Worm (Caenorhabditis elegans) whole organism, L3 larva: Measurements from ENCODE around the gene F42A6.6.

Experiments
- R02D3.7 ChIP-seq: fragments of 150-350 bp; optimal IDR thresholded peaks from 2 replicates; lab custom pipeline; 2014; ENCODE audit warnings: missing biosample characterization, missing genetic modification characterization
- ZK546.5 ChIP-seq: sonication (generic microtip); optimal IDR thresholded peaks from 2 replicates; lab custom pipeline; 2017; ENCODE audit warnings: missing biosample characterization, missing genetic modification characterization
- ama-1 ChIP-seq: fragments of 150-350 bp; optimal IDR thresholded peaks from 2 replicates; lab custom pipeline; 2018
- ceh-28 ChIP-seq: fragments of 150-350 bp; optimal IDR thresholded peaks from 2 replicates; lab custom pipeline; 2014; ENCODE audit warnings: missing biosample characterization, missing genetic modification reagents, missing genetic modification characterization
- ceh-9 ChIP-seq: sonication (generic microtip); optimal IDR thresholded peaks from 2 replicates; lab custom pipeline; 2018; ENCODE audit warnings: missing biosample characterization, missing genetic modification characterization
- daf-12 ChIP-seq: fragments of 150-350 bp; optimal IDR thresholded peaks from 2 replicates; lab custom pipeline; 2014; ENCODE audit warnings: missing biosample characterization, missing genetic modification reagents, missing genetic modification characterization
- egl-27 ChIP-seq: sonication (generic microtip); optimal IDR thresholded peaks from 4 replicates; lab custom pipeline; 2017; ENCODE audit warnings: missing biosample characterization, missing genetic modification reagents, missing genetic modification characterization
- egl-5 ChIP-seq: fragments of 150-350 bp; optimal IDR thresholded peaks from 2 replicates; lab custom pipeline; 2017; ENCODE audit warnings: missing biosample characterization, missing genetic modification reagents, missing genetic modification characterization, inconsistent platforms
- elt-2 ChIP-seq: sonication (generic microtip); optimal IDR thresholded peaks from 2 replicates; lab custom pipeline; 2016; ENCODE audit warnings: missing genetic modification reagents, mild to moderate bottlenecking, missing genetic modification characterization, missing compliant biosample characterization
- elt-3 ChIP-seq, 3 experiments: fragments of 150-350 bp in 1 of 3; sonication (generic microtip) in 2 of 3; optimal IDR thresholded peaks; 2 replicates in 2 of 3; 4 replicates in 1 of 3; lab custom pipeline; 2014 to 2017; ENCODE audit warnings: missing biosample characterization in 3 of 3, missing genetic modification characterization in 3 of 3
- eor-1 ChIP-seq, 2 experiments: fragments of 150-350 bp; optimal IDR thresholded peaks; 2 replicates each; lab custom pipeline; 2014 to 2018; ENCODE audit warnings: missing biosample characterization in 2 of 2, missing genetic modification characterization in 2 of 2
- fkh-10 ChIP-seq: sonication (generic microtip); optimal IDR thresholded peaks from 2 replicates; lab custom pipeline; 2017; ENCODE audit warnings: missing biosample characterization, missing genetic modification reagents, missing genetic modification characterization
- fkh-2 ChIP-seq: fragments of 150-350 bp; optimal IDR thresholded peaks from 2 replicates; lab custom pipeline; 2014; ENCODE audit warnings: missing biosample characterization, missing genetic modification reagents, missing genetic modification characterization
- fos-1 ChIP-seq: fragments of 150-350 bp; optimal IDR thresholded peaks from 2 replicates; lab custom pipeline; 2014; ENCODE audit warnings: missing biosample characterization, missing genetic modification characterization
- hmg-11 ChIP-seq: sonication (generic microtip); optimal IDR thresholded peaks from 2 replicates; lab custom pipeline; 2016; ENCODE audit warnings: missing genetic modification characterization, missing compliant biosample characterization
- lin-39 ChIP-seq: fragments of 150-350 bp; optimal IDR thresholded peaks from 2 replicates; lab custom pipeline; 2018; ENCODE audit warnings: missing biosample characterization, missing genetic modification reagents, missing genetic modification characterization
- lsy-12 ChIP-seq: sonication (generic microtip); optimal IDR thresholded peaks from 2 replicates; lab custom pipeline; 2016; ENCODE audit warnings: mild to moderate bottlenecking, missing genetic modification characterization, missing compliant biosample characterization
- mdl-1 ChIP-seq: fragments of 150-350 bp; optimal IDR thresholded peaks from 2 replicates; lab custom pipeline; 2014; ENCODE audit warnings: missing biosample characterization, missing genetic modification characterization
- mml-1 ChIP-seq: fragments of 150-350 bp; sonication (generic microtip); optimal IDR thresholded peaks from 3 replicates; lab custom pipeline; 2014; ENCODE audit warnings: missing biosample characterization, missing genetic modification characterization
- nfya-1 ChIP-seq: sonication (generic microtip); optimal IDR thresholded peaks from 2 replicates; lab custom pipeline; 2017; ENCODE audit warnings: missing genetic modification characterization, mild to moderate bottlenecking, missing compliant biosample characterization, antibody characterized with exemption, moderate library complexity; ENCODE audit not compliant: insufficient read depth
- nhr-11 ChIP-seq: fragments of 150-350 bp; optimal IDR thresholded peaks from 2 replicates; lab custom pipeline; 2014; ENCODE audit warnings: missing biosample characterization, missing genetic modification characterization
- nhr-12 ChIP-seq: fragments of 150-350 bp; optimal IDR thresholded peaks from 2 replicates; lab custom pipeline; 2014; ENCODE audit warnings: missing biosample characterization, missing genetic modification characterization
- nhr-23 ChIP-seq: fragments of 150-350 bp; optimal IDR thresholded peaks from 2 replicates; lab custom pipeline; 2014; ENCODE audit warnings: missing biosample characterization, missing genetic modification reagents, missing genetic modification characterization
- nhr-237 ChIP-seq: fragments of 150-350 bp; optimal IDR thresholded peaks from 2 replicates; lab custom pipeline; 2014; ENCODE audit warnings: missing biosample characterization, missing genetic modification characterization
- nhr-25 ChIP-seq: sonication (generic microtip); optimal IDR thresholded peaks from 2 replicates; lab custom pipeline; 2017; ENCODE audit warnings: missing biosample characterization, missing genetic modification characterization
- nhr-28 ChIP-seq: fragments of 150-350 bp; optimal IDR thresholded peaks from 2 replicates; lab custom pipeline; 2014; ENCODE audit warnings: missing biosample characterization, missing genetic modification characterization
- nhr-43 ChIP-seq: sonication (generic microtip); optimal IDR thresholded peaks from 2 replicates; lab custom pipeline; 2016; ENCODE audit warnings: mild to moderate bottlenecking, missing genetic modification characterization, missing compliant biosample characterization; ENCODE audit not compliant: poor library complexity, severe bottlenecking
- nhr-67 ChIP-seq: fragments of 150-350 bp; optimal IDR thresholded peaks from 2 replicates; lab custom pipeline; 2014; ENCODE audit warnings: missing biosample characterization, missing genetic modification characterization
- nhr-76 ChIP-seq: fragments of 150-350 bp; sonication (generic microtip); optimal IDR thresholded peaks from 5 replicates; lab custom pipeline; 2014; ENCODE audit warnings: missing biosample characterization, missing genetic modification characterization
- nhr-77 ChIP-seq: fragments of 150-350 bp; optimal IDR thresholded peaks from 2 replicates; lab custom pipeline; 2014; ENCODE audit warnings: missing biosample characterization, missing genetic modification characterization
- pha-4 ChIP-seq: fragments of 150-350 bp; optimal IDR thresholded peaks from 2 replicates; lab custom pipeline; 2014; ENCODE audit warnings: missing biosample characterization, missing genetic modification reagents, missing genetic modification characterization
- pqm-1 ChIP-seq: fragments of 150-350 bp; optimal IDR thresholded peaks from 2 replicates; lab custom pipeline; 2017; ENCODE audit warnings: missing biosample characterization, missing genetic modification characterization, inconsistent platforms
- sea-2 ChIP-seq: fragments of 150-350 bp; sonication (generic microtip); optimal IDR thresholded peaks from 4 replicates; lab custom pipeline; 2014; ENCODE audit warnings: missing biosample characterization, missing genetic modification reagents, missing genetic modification characterization
- skn-1 ChIP-seq: fragments of 150-350 bp; optimal IDR thresholded peaks from 2 replicates; lab custom pipeline; 2014; ENCODE audit warnings: missing biosample characterization, missing genetic modification characterization
- tbx-2 ChIP-seq: sonication (generic microtip); optimal IDR thresholded peaks from 2 replicates; lab custom pipeline; 2016; ENCODE audit warnings: mild to moderate bottlenecking, missing genetic modification characterization, missing compliant biosample characterization
- unc-62 ChIP-seq: fragments of 150-350 bp; sonication (generic microtip); optimal IDR thresholded peaks from 4 replicates; lab custom pipeline; 2014; ENCODE audit warnings: missing biosample characterization, missing genetic modification reagents, missing genetic modification characterization
- ztf-4 ChIP-seq: fragments of 150-350 bp; optimal IDR thresholded peaks from 2 replicates; lab custom pipeline; 2014; ENCODE audit warnings: missing biosample characterization, missing genetic modification characterization

F42A6.6 gene

ce11 chrIV:3300492-3300891, 36.2 kb downstream of the F42A6.6 start, which contains the start of gene W08E12.5:
W08E12.5 (plus strand) TSS chrIV:3300792.
- TF ChIP-seq nhr-12 (tag; lab: Kevin White, UChicago) = no peak
- no peak for TF ChIP-seq ama-1 (lab: Kevin White, UChicago)
- TF ChIP-seq daf-12 = no peak
- TF ChIP-seq egl-27 (tag; lab: Kevin White, UChicago) = no peak
- TF ChIP-seq mml-1 (tag; lab: Kevin White, UChicago) = no peak
- TF ChIP-seq nhr-237 = no peak
- no peak for TF ChIP-seq nhr-67 (tag; lab: Kevin White, UChicago)
- no peak for TF ChIP-seq nfya-1 (tag; lab: Kevin White, UChicago)
- TF ChIP-seq mdl-1 (tag; lab: Kevin White, UChicago) = no peak
- no peak for TF ChIP-seq lsy-12 (tag; lab: Kevin White, UChicago)
- no peak for TF ChIP-seq fos-1
- no peak for TF ChIP-seq elt-2 (tag; lab: Kevin White, UChicago)
- TF ChIP-seq lin-39 (tag; lab: Kevin White, UChicago) = no peak
- TF ChIP-seq fkh-10 = no peak
- no peak for TF ChIP-seq eor-1 (tag; optimal IDR thresholded peaks at IDR 0.05; lab: Kevin White, UChicago)
- TF ChIP-seq nhr-77 = no peak

- TF ChIP-seq nhr-67 (tag; lab: Kevin White, UChicago) = no peak
- TF ChIP-seq pha-4 (tag; lab: Kevin White, UChicago) = no peak
- no peak for TF ChIP-seq nhr-25
- no peak for TF ChIP-seq unc-62 (GFP tag; lab: Kevin White, UChicago)
- TF ChIP-seq nhr-77 = no peak
- TF ChIP-seq ama-1 (lab: Kevin White, UChicago) = no peak
- no peak for TF ChIP-seq nfya-1 (tag; lab: Kevin White, UChicago)
- no peak for TF ChIP-seq eor-1 (tag; optimal IDR thresholded peaks at IDR 0.05; lab: Kevin White, UChicago)
- no peak for TF ChIP-seq mdl-1 (tag; lab: Kevin White, UChicago)
- no peak for TF ChIP-seq nhr-11 (tag; lab: Kevin White, UChicago)
- no peak for TF ChIP-seq skn-1 (tag; lab: Kevin White, UChicago)
- TF ChIP-seq fos-1 = no peak
- no peak for TF ChIP-seq fkh-2 (tag; lab: Kevin White, UChicago)
- no peak for TF ChIP-seq pqm-1 (tag; lab: Kevin White, UChicago)
- TF ChIP-seq, all 47 proteins: peak for 0
Measured at ce11 chrIV:3299229-3299628, 37.4 kb downstream of the F42A6.6 start.

- TF ChIP-seq hmg-11 (tag; lab: Kevin White, UChicago) = no peak
- no peak for TF ChIP-seq egl-5 (tag; lab: Kevin White, UChicago)
- no peak for TF ChIP-seq nhr-12 (tag; lab: Kevin White, UChicago)
- no peak for TF ChIP-seq eor-1 (tag; optimal IDR thresholded peaks at IDR 0.05; lab: Kevin White, UChicago)
- no peak for TF ChIP-seq nfya-1 (tag; lab: Kevin White, UChicago)
- TF ChIP-seq nhr-237 = no peak
- no peak for TF ChIP-seq nhr-28 (tag; lab: Kevin White, UChicago)
- TF ChIP-seq lsy-12 (tag; lab: Kevin White, UChicago) = no peak
- no peak for TF ChIP-seq sea-2 (GFP tag; lab: Kevin White, UChicago)
- no peak for TF ChIP-seq daf-12
- TF ChIP-seq R02D3.7 = no peak
- no peak for TF ChIP-seq ztf-4 (tag; lab: Kevin White, UChicago)
- no peak for TF ChIP-seq tbx-2 (tag; lab: Kevin White, UChicago)
- no peak for TF ChIP-seq mdl-1 (tag; lab: Kevin White, UChicago)
- no peak for TF ChIP-seq fkh-10
- no peak for TF ChIP-seq ceh-9
- no peak for TF ChIP-seq pqm-1 (tag; lab: Kevin White, UChicago)
- TF ChIP-seq fos-1 = no peak
- no peak for TF ChIP-seq unc-62 (GFP tag; lab: Kevin White, UChicago)
Measured at ce11 chrIV:3298300-3298699, 38.4 kb downstream of the F42A6.6 start, which contains the start of gene W08E12.6. W08E12.6 (plus strand) TSS chrIV:3298600.

ce11 chrIV:3296578-3297549, 39.8 kb downstream of the F42A6.6 start:
- TF ChIP-seq mml-1 (tag; lab: Kevin White, UChicago) (no peak), mdl-1 (tag; lab: Kevin White, UChicago) (no peak), unc-62 (GFP tag; lab: Kevin White, UChicago) (no peak), nhr-43 (tag; lab: Kevin White, UChicago) (no peak), skn-1 (tag; lab: Kevin White, UChicago) (no peak), nfya-1 (tag; lab: Kevin White, UChicago) (no peak), nhr-76 (tag; lab: Kevin White, UChicago) (no peak), nhr-23 (tag; lab: Kevin White, UChicago) (no peak), ZK546.5 (tag; lab: Kevin White, UChicago) (no peak), nhr-12 (tag; lab: Kevin White, UChicago) (no peak), hmg-11 (tag; lab: Kevin White, UChicago) (no peak), ceh-28 (no peak), elt-3 (tag; optimal IDR thresholded peaks at IDR 0.05; lab: Kevin White, UChicago) (no peak)
